Fruit fly (Drosophila melanogaster) whole organism, embryonic: ENCODE measurements around the gene CG10345.

Source experiments
- CG10366 ChIP-seq: fragments of 200-800 bp; sonication (Bioruptor generic); IDR thresholded peaks from 2 replicates; pipeline ENCODE4 v1.3.6; 2022; ENCODE audit warnings: missing biosample characterization, missing genetic modification characterization
- CG10959 ChIP-seq: fragments of 200-800 bp; sonication (Bioruptor generic); IDR thresholded peaks from 2 replicates; pipeline ENCODE4 v1.3.6; 2022; ENCODE audit warnings: missing biosample characterization, missing genetic modification characterization
- CG10979 ChIP-seq: fragments of 200-800 bp; sonication (Bioruptor generic); optimal IDR thresholded peaks from 2 replicates; lab custom pipeline; 2018; ENCODE audit warnings: missing biosample characterization, mild to moderate bottlenecking, missing genetic modification characterization, moderate library complexity
- CG14667 ChIP-seq: fragments of 200-800 bp; sonication (Bioruptor generic); IDR thresholded peaks from 2 replicates; pipeline ENCODE4 v1.3.6; 2022; ENCODE audit warnings: missing biosample characterization, missing genetic modification characterization
- CG14710 ChIP-seq: fragments of 200-800 bp; sonication (Bioruptor generic); optimal IDR thresholded peaks from 3 replicates; lab custom pipeline; 2019; ENCODE audit warnings: missing biosample characterization, mild to moderate bottlenecking, missing genetic modification characterization, moderate library complexity
- CG16813 ChIP-seq: fragments of 200-800 bp; sonication (Bioruptor generic); IDR thresholded peaks from 3 replicates; pipeline ENCODE4 v1.3.6; 2022; ENCODE audit warnings: missing biosample characterization, missing genetic modification characterization; ENCODE audit not compliant: partially characterized antibody
- CG17186 ChIP-seq: fragments of 200-800 bp; sonication (Bioruptor generic); optimal IDR thresholded peaks from 3 replicates; lab custom pipeline; 2017; ENCODE audit warnings: missing biosample characterization, missing genetic modification reagents, missing genetic modification characterization
- CG3995 ChIP-seq: fragments of 200-800 bp; sonication (Bioruptor generic); optimal IDR thresholded peaks from 3 replicates; lab custom pipeline; 2016; ENCODE audit warnings: missing biosample characterization, missing genetic modification characterization
- CG42726 ChIP-seq: fragments of 200-800 bp; sonication (Bioruptor generic); IDR thresholded peaks from 2 replicates; pipeline ENCODE4 v1.3.6; 2022; ENCODE audit warnings: missing biosample characterization, missing genetic modification characterization; ENCODE audit not compliant: partially characterized antibody
- CG43689 ChIP-seq: fragments of 200-800 bp; sonication (Bioruptor generic); IDR thresholded peaks from 2 replicates; pipeline ENCODE4 v1.3.6; 2022; ENCODE audit warnings: missing biosample characterization, missing genetic modification characterization
- CG4617 ChIP-seq: fragments of 200-800 bp; sonication (Bioruptor generic); optimal IDR thresholded peaks from 3 replicates; lab custom pipeline; 2016; ENCODE audit warnings: missing biosample characterization, missing genetic modification characterization, borderline replicate concordance
- CG5953 ChIP-seq: fragments of 200-800 bp; sonication (Bioruptor generic); IDR thresholded peaks from 2 replicates; pipeline ENCODE4 v1.3.6; 2022; ENCODE audit warnings: missing biosample characterization, missing genetic modification characterization
- CG6683 ChIP-seq: fragments of 200-800 bp; sonication (Bioruptor generic); optimal IDR thresholded peaks from 2 replicates; lab custom pipeline; 2017; ENCODE audit warnings: missing biosample characterization, mild to moderate bottlenecking, missing genetic modification characterization, missing genetic modification reagents
- CG6791 ChIP-seq: fragments of 200-800 bp; sonication (Bioruptor generic); IDR thresholded peaks from 3 replicates; pipeline ENCODE4 v1.3.6; 2022; ENCODE audit warnings: missing biosample characterization, missing genetic modification characterization; ENCODE audit not compliant: partially characterized antibody
- CG9215 ChIP-seq: fragments of 200-800 bp; sonication (Bioruptor generic); IDR thresholded peaks from 2 replicates; pipeline ENCODE4 v1.3.6; 2022; ENCODE audit warnings: missing biosample characterization, missing genetic modification characterization
- D19A ChIP-seq: fragments of 200-800 bp; optimal IDR thresholded peaks from 3 replicates; lab custom pipeline; 2019; ENCODE audit warnings: missing biosample characterization, mild to moderate bottlenecking, missing genetic modification characterization, moderate library complexity
- Dbx ChIP-seq: fragments of 200-800 bp; sonication (Bioruptor generic); IDR thresholded peaks from 3 replicates; pipeline ENCODE4 v1.3.6; 2022; ENCODE audit warnings: missing biosample characterization, missing genetic modification characterization
- Dll ChIP-seq: fragments of 200-800 bp; sonication (Bioruptor generic); IDR thresholded peaks from 4 replicates; pipeline ENCODE4 v1.3.6; 2022; ENCODE audit warnings: missing biosample characterization, missing genetic modification characterization; ENCODE audit not compliant: partially characterized antibody
- Dref ChIP-seq: fragments of 200-800 bp; sonication (Bioruptor generic); IDR thresholded peaks from 2 replicates; pipeline ENCODE4 v1.3.6; 2022; ENCODE audit warnings: missing biosample characterization, missing genetic modification characterization
- E2f2 ChIP-seq: fragments of 200-800 bp; sonication (Bioruptor generic); IDR thresholded peaks from 2 replicates; pipeline ENCODE4 v1.3.6; 2022; ENCODE audit warnings: missing biosample characterization, missing genetic modification characterization
- HmgZ ChIP-seq: fragments of 200-800 bp; sonication (Bioruptor generic); optimal IDR thresholded peaks from 2 replicates; lab custom pipeline; 2018; ENCODE audit warnings: missing biosample characterization, mild to moderate bottlenecking, missing genetic modification characterization
- Hmx ChIP-seq: fragments of 200-800 bp; sonication (Bioruptor generic); optimal IDR thresholded peaks from 2 replicates; lab custom pipeline; 2016; ENCODE audit warnings: missing biosample characterization, missing genetic modification characterization
- MBD-R2 ChIP-seq: fragments of 200-800 bp; sonication (Bioruptor generic); IDR thresholded peaks from 2 replicates; pipeline ENCODE4 v1.3.6; 2022; ENCODE audit warnings: missing biosample characterization, missing genetic modification characterization
- Mrtf ChIP-seq: fragments of 200-800 bp; sonication (Bioruptor generic); IDR thresholded peaks from 3 replicates; pipeline ENCODE4 v1.3.6; 2022; ENCODE audit warnings: missing biosample characterization, missing genetic modification characterization
- NFAT ChIP-seq: fragments of 200-800 bp; sonication (Bioruptor generic); IDR thresholded peaks from 2 replicates; pipeline ENCODE4 v1.3.6; 2022; ENCODE audit warnings: missing biosample characterization, missing genetic modification characterization
- Neu2 ChIP-seq: fragments of 200-800 bp; sonication (Bioruptor generic); optimal IDR thresholded peaks from 3 replicates; lab custom pipeline; 2016; ENCODE audit warnings: missing biosample characterization, missing genetic modification characterization, borderline replicate concordance
- Side ChIP-seq: fragments of 200-800 bp; sonication (Bioruptor generic); optimal IDR thresholded peaks from 2 replicates; lab custom pipeline; 2016; ENCODE audit warnings: missing biosample characterization, missing genetic modification characterization
- ato ChIP-seq: fragments of 200-800 bp; sonication (Bioruptor generic); IDR thresholded peaks from 2 replicates; pipeline ENCODE4 v1.3.6; 2022; ENCODE audit warnings: missing biosample characterization, missing genetic modification characterization; ENCODE audit not compliant: partially characterized antibody
- chn ChIP-seq: fragments of 200-800 bp; sonication (Bioruptor generic); optimal IDR thresholded peaks from 2 replicates; lab custom pipeline; 2016; ENCODE audit warnings: missing biosample characterization, missing genetic modification characterization
- dm ChIP-seq: fragments of 200-800 bp; sonication (Bioruptor generic); optimal IDR thresholded peaks from 3 replicates; lab custom pipeline; 2016; ENCODE audit warnings: missing biosample characterization, missing genetic modification characterization
- inv ChIP-seq: fragments of 200-800 bp; sonication (Bioruptor generic); IDR thresholded peaks from 2 replicates; pipeline ENCODE4 v1.3.6; 2022; ENCODE audit warnings: missing biosample characterization, missing genetic modification characterization; ENCODE audit not compliant: partially characterized antibody
- ken ChIP-seq: fragments of 200-800 bp; sonication (Bioruptor generic); IDR thresholded peaks from 3 replicates; pipeline ENCODE4 v1.3.6; 2022; ENCODE audit warnings: missing biosample characterization, missing genetic modification characterization
- lbe ChIP-seq: fragments of 200-800 bp; sonication (Bioruptor generic); optimal IDR thresholded peaks from 2 replicates; lab custom pipeline; 2016; ENCODE audit warnings: missing biosample characterization, mild to moderate bottlenecking, missing genetic modification characterization
- nerfin-2 ChIP-seq: fragments of 200-800 bp; sonication (Bioruptor generic); IDR thresholded peaks from 2 replicates; pipeline ENCODE4 v1.3.6; 2022; ENCODE audit warnings: missing biosample characterization, missing genetic modification characterization; ENCODE audit not compliant: partially characterized antibody
- org-1 ChIP-seq: fragments of 200-800 bp; sonication (Bioruptor generic); optimal IDR thresholded peaks from 2 replicates; lab custom pipeline; 2017; ENCODE audit warnings: missing biosample characterization, missing genetic modification characterization
- phol ChIP-seq: fragments of 200-800 bp; sonication (Bioruptor generic); optimal IDR thresholded peaks from 3 replicates; lab custom pipeline; 2018; ENCODE audit warnings: missing biosample characterization, mild to moderate bottlenecking, missing genetic modification characterization, moderate library complexity
- prd ChIP-seq, 3 experiments: fragments of >200 bp in 2 of 3; fragments of 200-800 bp in 1 of 3; sonication (Bioruptor generic) in 1 of 3; optimal IDR thresholded peaks in 2 of 3; IDR thresholded peaks in 1 of 3; 2 replicates in 2 of 3; 3 replicates in 1 of 3; pipeline versions ENCODE4 v1.3.6 to Lab custom; 2017 to 2022; ENCODE audit warnings: missing biosample characterization in 1 of 3, missing genetic modification characterization in 1 of 3
- repo ChIP-seq: fragments of 200-800 bp; sonication (Bioruptor generic); optimal IDR thresholded peaks from 2 replicates; lab custom pipeline; 2016; ENCODE audit warnings: missing biosample characterization, missing genetic modification characterization
- stc ChIP-seq: fragments of 200-800 bp; sonication (Bioruptor generic); IDR thresholded peaks from 2 replicates; pipeline ENCODE4 v1.3.6; 2022; ENCODE audit warnings: missing biosample characterization, missing genetic modification characterization
- stwl ChIP-seq: fragments of 200-800 bp; sonication (Bioruptor generic); optimal IDR thresholded peaks from 3 replicates; lab custom pipeline; 2018; ENCODE audit warnings: missing biosample characterization, mild to moderate bottlenecking, missing genetic modification characterization, moderate library complexity
- tna ChIP-seq: fragments of 200-800 bp; sonication (Bioruptor generic); IDR thresholded peaks from 2 replicates; pipeline ENCODE4 v1.3.6; 2022; ENCODE audit warnings: missing biosample characterization, missing genetic modification characterization; ENCODE audit not compliant: partially characterized antibody
- trem ChIP-seq: fragments of 200-800 bp; optimal IDR thresholded peaks from 3 replicates; lab custom pipeline; 2019; ENCODE audit warnings: missing biosample characterization, mild to moderate bottlenecking, missing genetic modification characterization, moderate library complexity
- vfl ChIP-seq: fragments of 200-800 bp; sonication (Bioruptor generic); optimal IDR thresholded peaks from 2 replicates; lab custom pipeline; 2016; ENCODE audit warnings: missing biosample characterization, missing genetic modification characterization
- vvl ChIP-seq: fragments of 200-800 bp; sonication (Bioruptor generic); IDR thresholded peaks from 2 replicates; pipeline ENCODE4 v1.3.6; 2022; ENCODE audit warnings: missing biosample characterization, missing genetic modification characterization
- wek ChIP-seq: fragments of 200-800 bp; sonication (Bioruptor generic); optimal IDR thresholded peaks from 3 replicates; lab custom pipeline; 2018; ENCODE audit warnings: missing biosample characterization, mild to moderate bottlenecking, missing genetic modification characterization, moderate library complexity
- z ChIP-seq: fragments of 200-800 bp; sonication (Bioruptor generic); IDR thresholded peaks from 3 replicates; pipeline ENCODE4 v1.3.6; 2022; ENCODE audit warnings: missing biosample characterization, missing genetic modification characterization
- zen2 ChIP-seq: fragments of 200-800 bp; sonication (Bioruptor generic); IDR thresholded peaks from 3 replicates; pipeline ENCODE4 v1.3.6; 2022; ENCODE audit warnings: missing biosample characterization, missing genetic modification characterization; ENCODE audit not compliant: partially characterized antibody
- zfh1 ChIP-seq: fragments of 200-800 bp; sonication (Bioruptor generic); IDR thresholded peaks from 3 replicates; pipeline ENCODE4 v1.3.6; 2022; ENCODE audit warnings: missing biosample characterization, missing genetic modification characterization

Gene CG10345

dm6 chr3R:16643591-16643990 is 38.9 kb upstream of the CG10345 start, which contains the start of gene Arl6IP1 (continued):
- TF ChIP-seq CG16813 (GFP tag; lab: Robert Waterston, UW), result peak; percentile 19; the same call in 1 of the 3 replicates
- TF ChIP-seq stwl (tag; lab: Kevin White, UChicago), result peak; percentile 97
- peak; percentile 90 for TF ChIP-seq E2f2
- peak; percentile 7 for TF ChIP-seq HmgZ (tag; lab: Kevin White, UChicago)
- no peak for TF ChIP-seq vfl (GFP tag; lab: Kevin White, UChicago)
- TF ChIP-seq CG4617 (GFP tag; lab: Kevin White, UChicago), result peak; percentile 67
- TF ChIP-seq Hmx (GFP tag; lab: Kevin White, UChicago), result no peak
- no peak for TF ChIP-seq D19A (tag; lab: Kevin White, UChicago)
- TF ChIP-seq trem (tag; lab: Kevin White, UChicago), result peak; percentile 59
- no peak for TF ChIP-seq CG3995 (GFP tag; lab: Kevin White, UChicago)
- TF ChIP-seq CG6683, result no peak
- peak; percentile 91 for TF ChIP-seq MBD-R2
- TF ChIP-seq org-1, result no peak
- no peak for TF ChIP-seq CG14667 (GFP tag; lab: Robert Waterston, UW)
- no peak for TF ChIP-seq prd (optimal IDR thresholded peaks at IDR 0.05; lab: Kevin White, UChicago)
- TF ChIP-seq prd (GFP tag; IDR thresholded peaks at IDR 0.05; lab: Robert Waterston, UW), result no peak
- peak; percentile 47; the same call in 1 of the 2 replicates for TF ChIP-seq nerfin-2 (GFP tag; lab: Robert Waterston, UW)
- TF ChIP-seq CG9215 (GFP tag; lab: Robert Waterston, UW), result no peak
- no peak for TF ChIP-seq Dbx
- TF ChIP-seq ken (GFP tag; lab: Robert Waterston, UW), result no peak
- peak; percentile 50; the same call in 1 of the 4 replicates for TF ChIP-seq Dll (GFP tag; lab: Robert Waterston, UW)
- no peak for TF ChIP-seq inv (GFP tag; lab: Robert Waterston, UW)
- no peak for TF ChIP-seq chn (GFP tag; lab: Kevin White, UChicago)
- no peak for TF ChIP-seq Side (GFP tag; lab: Kevin White, UChicago)
- TF ChIP-seq vvl (GFP tag; lab: Robert Waterston, UW), result 0 out of 2 replicates have a peak, but pooled peaks have one; percentile 11
- no peak for TF ChIP-seq CG10979 (tag; lab: Kevin White, UChicago)
- no peak for TF ChIP-seq repo (GFP tag; lab: Kevin White, UChicago)
- no peak for TF ChIP-seq wek (GFP tag; lab: Kevin White, UChicago)
- TF ChIP-seq CG42726, result peak; percentile 52; the same call in 1 of the 2 replicates
- TF ChIP-seq CG14710 (tag; lab: Kevin White, UChicago), result peak; percentile 48
- TF ChIP-seq z (GFP tag; lab: Robert Waterston, UW), result peak; percentile 80
- TF ChIP-seq CG10366 (GFP tag; lab: Robert Waterston, UW), result no peak
- TF ChIP-seq CG17186 (GFP tag; lab: Kevin White, UChicago), result peak; percentile 4
- peak; percentile 50 for TF ChIP-seq tna (GFP tag; lab: Robert Waterston, UW)
- peak; percentile 47; the same call in 1 of the 3 replicates for TF ChIP-seq zen2 (GFP tag; lab: Robert Waterston, UW)
- no peak for TF ChIP-seq CG43689 (GFP tag; lab: Robert Waterston, UW)
- no peak for TF ChIP-seq stc
- TF ChIP-seq zfh1 (GFP tag; lab: Robert Waterston, UW), result no peak
- TF ChIP-seq CG5953 (GFP tag; lab: Robert Waterston, UW), result no peak
- TF ChIP-seq lbe (GFP tag; lab: Kevin White, UChicago), result no peak
- TF ChIP-seq phol (tag; lab: Kevin White, UChicago), result peak; percentile 52
- peak; percentile 73 for TF ChIP-seq CG6791 (GFP tag; lab: Robert Waterston, UW)
- no peak for TF ChIP-seq ato
- no peak for TF ChIP-seq Neu2 (GFP tag; lab: Kevin White, UChicago)
- peak; percentile 88 for TF ChIP-seq Dref (GFP tag; lab: Robert Waterston, UW)
- TF ChIP-seq dm (GFP tag; lab: Kevin White, UChicago), result no peak
- no peak for TF ChIP-seq CG10959
- TF ChIP-seq Mrtf, result no peak
- TF ChIP-seq NFAT (GFP tag; lab: Robert Waterston, UW), result no peak
